Worm (Caenorhabditis elegans): ENCODE measurements around the gene eif-2A.

Gene eif-2A

ce11 chrII:10416332-10416863, at the start of gene eif-2A:
TSS of gene eif-2A (plus strand) at chrII:10416800.
- no peak for TF ChIP-seq aptf-3 (GFP tag; IDR thresholded peaks at IDR 0.05)
- no peak for TF ChIP-seq egl-44 (GFP tag; IDR thresholded peaks at IDR 0.05)
- no peak for TF ChIP-seq ZK185.1 (tag; optimal IDR thresholded peaks at IDR 0.05; ENCODE audit: poor library complexity, severe bottlenecking)
- no peak for TF ChIP-seq F49E8.2 (tag; optimal IDR thresholded peaks at IDR 0.05; ENCODE audit: insufficient read depth)
- TF ChIP-seq ceh-40 (GFP tag; IDR thresholded peaks at IDR 0.05): no peak
- peak; percentile 17 for TF ChIP-seq snpc-3.4 (tag; optimal IDR thresholded peaks at IDR 0.05)
- TF ChIP-seq ccch-3 (GFP tag; optimal IDR thresholded peaks at IDR 0.05): no peak
- peak; percentile 42; the same call in 1 of the 2 replicates for TF ChIP-seq D2030.7 (GFP tag; IDR thresholded peaks at IDR 0.05)
- TF ChIP-seq F22D6.2 (tag; optimal IDR thresholded peaks at IDR 0.05): no peak
- no peak for TF ChIP-seq athp-1 (tag; optimal IDR thresholded peaks at IDR 0.05)
- peak; percentile 94 for TF ChIP-seq madf-6 (GFP tag; IDR thresholded peaks at IDR 0.05)
- TF ChIP-seq rpc-1 (optimal IDR thresholded peaks at IDR 0.05): no peak
- TF ChIP-seq rpc-1 (tag; optimal IDR thresholded peaks at IDR 0.05): no peak
- TF ChIP-seq ztf-3 (GFP tag; optimal IDR thresholded peaks at IDR 0.05): no peak
- no peak for TF ChIP-seq attf-3 (GFP tag; conservative IDR thresholded peaks at IDR 0.05)
- TF ChIP-seq egrh-3 (GFP tag; IDR thresholded peaks at IDR 0.05): no peak
- no peak for TF ChIP-seq Y56A3A.18 (GFP tag; IDR thresholded peaks at IDR 0.05)
- no peak for TF ChIP-seq nfya-1 (tag; optimal IDR thresholded peaks at IDR 0.05; ENCODE audit: borderline replicate concordance, insufficient read depth)
- TF ChIP-seq akir-1 (GFP tag; optimal IDR thresholded peaks at IDR 0.05): no peak
- no peak for TF ChIP-seq tbp1 (GFP tag; optimal IDR thresholded peaks at IDR 0.05)
- peak; percentile 61 for TF ChIP-seq lsl-1 (GFP tag; optimal IDR thresholded peaks at IDR 0.05)
- no peak for TF ChIP-seq lir-1 (GFP tag; conservative IDR thresholded peaks at IDR 0.05)
- no peak for TF ChIP-seq zim-3 (tag; optimal IDR thresholded peaks at IDR 0.05)
- no peak for TF ChIP-seq tbx-9 (tag; optimal IDR thresholded peaks at IDR 0.05; ENCODE audit: borderline replicate concordance)
- peak; percentile 72 for TF ChIP-seq dpl-1 (GFP tag; optimal IDR thresholded peaks at IDR 0.05)
- TF ChIP-seq ets-4 (GFP tag; optimal IDR thresholded peaks at IDR 0.05): no peak
- no peak for TF ChIP-seq ztf-18 (tag; optimal IDR thresholded peaks at IDR 0.05)
- no peak for TF ChIP-seq lag-1 (GFP tag; IDR thresholded peaks at IDR 0.05)
- no peak for TF ChIP-seq snpc-1.1 (tag; optimal IDR thresholded peaks at IDR 0.05; ENCODE audit: insufficient read depth)
- no peak for TF ChIP-seq F39B2.1 (GFP tag; IDR thresholded peaks at IDR 0.05)
- TF ChIP-seq F33H1.4 (GFP tag; IDR thresholded peaks at IDR 0.05): peak; percentile 58
- no peak for TF ChIP-seq F55B11.4 (tag; optimal IDR thresholded peaks at IDR 0.05; ENCODE audit: borderline replicate concordance, insufficient read depth)
- no peak for TF ChIP-seq egl-18 (GFP tag; IDR thresholded peaks at IDR 0.05)
- TF ChIP-seq attf-5 (GFP tag; optimal IDR thresholded peaks at IDR 0.05): peak; percentile 10
- no peak for TF ChIP-seq ceh-27 (GFP tag; optimal IDR thresholded peaks at IDR 0.05)
- TF ChIP-seq unc-130 (GFP tag; optimal IDR thresholded peaks at IDR 0.05): no peak
- no peak for TF ChIP-seq him-1 (tag; optimal IDR thresholded peaks at IDR 0.05)
- no peak for TF ChIP-seq hrde-1 (tag; optimal IDR thresholded peaks at IDR 0.05; ENCODE audit: borderline replicate concordance)
- TF ChIP-seq xnd-1 (tag; optimal IDR thresholded peaks at IDR 0.05): peak; percentile 72
- no peak for TF ChIP-seq nhr-90 (tag; optimal IDR thresholded peaks at IDR 0.05)
- no peak for TF ChIP-seq F37B4.10 (GFP tag; IDR thresholded peaks at IDR 0.05)
- TF ChIP-seq cebp-1 (GFP tag; IDR thresholded peaks at IDR 0.05): no peak
- TF ChIP-seq cebp-1 (tag; optimal IDR thresholded peaks at IDR 0.05): peak; percentile 31
- TF ChIP-seq attf-6 (GFP tag; IDR thresholded peaks at IDR 0.05): no peak
- no peak for TF ChIP-seq ztf-25 (GFP tag; IDR thresholded peaks at IDR 0.05)
- TF ChIP-seq dpff-1 (tag; optimal IDR thresholded peaks at IDR 0.05): no peak
- no peak for TF ChIP-seq lin-35 (GFP tag; optimal IDR thresholded peaks at IDR 0.05)
- no peak for TF ChIP-seq zfh-2 (GFP tag; conservative IDR thresholded peaks at IDR 0.05)
